Fruit fly (Drosophila melanogaster) whole organism, adult: ENCODE results near the gene LanB1.

Source experiments
- CG14711 ChIP-seq: fragments of 200-800 bp; sonication (Bioruptor generic); optimal IDR thresholded peaks from 2 replicates; lab custom pipeline; 2018; ENCODE audit warnings: missing biosample characterization, mild to moderate bottlenecking, missing genetic modification characterization, moderate library complexity
- CG1620 ChIP-seq: fragments of 200-800 bp; sonication (Bioruptor generic); optimal IDR thresholded peaks from 2 replicates; lab custom pipeline; 2016; ENCODE audit warnings: missing biosample characterization, missing genetic modification characterization
- cnc ChIP-seq, 2 experiments: fragments of >200 bp; optimal IDR thresholded peaks; 2 replicates each; lab custom pipeline; 2017
- kay ChIP-seq: fragments of 200-800 bp; sonication (Bioruptor generic); peaks from one replicate; lab custom pipeline; 2016; ENCODE audit warnings: missing biosample characterization, missing genetic modification characterization, borderline replicate concordance
- ovo ChIP-seq: fragments of 200-800 bp; sonication (Bioruptor generic); optimal IDR thresholded peaks from 2 replicates; lab custom pipeline; 2016; ENCODE audit warnings: missing biosample characterization, missing genetic modification characterization

dm6 chr2L:7838024-7838423 lies 26.8 kb downstream of the LanB1 start:
- TF ChIP-seq kay (GFP tag; lab: Kevin White, UChicago): no peak
- no peak for TF ChIP-seq CG14711 (tag; lab: Kevin White, UChicago)
- no peak for TF ChIP-seq cnc (optimal IDR thresholded peaks at IDR 0.05; lab: Kevin White, UChicago)
- no peak for TF ChIP-seq CG1620 (GFP tag; lab: Kevin White, UChicago)
- no peak for TF ChIP-seq ovo (GFP tag; lab: Kevin White, UChicago)
